Worm (Caenorhabditis elegans): ENCODE results near the gene F31F4.1.

The F31F4.1 gene

DNA sequence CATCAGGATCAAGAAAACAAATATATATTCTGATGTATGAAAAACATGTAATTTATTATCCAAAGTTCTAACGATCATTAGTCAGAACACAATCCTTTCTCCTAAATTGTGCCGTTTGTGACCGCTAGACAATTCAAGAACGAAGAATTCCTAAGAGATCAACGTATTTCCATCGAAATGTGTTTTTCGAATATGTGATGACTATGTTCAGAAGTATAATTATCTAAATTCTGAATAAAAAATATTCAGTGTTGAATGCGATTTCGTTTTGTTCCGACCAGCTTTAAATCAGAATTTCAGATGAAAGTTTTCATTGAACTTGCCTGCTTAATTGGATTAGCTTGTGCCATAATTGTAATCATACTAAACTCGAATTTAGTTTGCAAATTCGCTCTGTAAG is 18.4 kb downstream of the F31F4.1 start, which contains the start of gene srbc-37:
Gene srbc-37, plus strand, starts transcription at position 301 of the 400 bp plus-strand sequence.
- no peak for TF ChIP-seq ref-1 (GFP tag; conservative IDR thresholded peaks at IDR 0.05)
- no peak for TF ChIP-seq ztf-23 (GFP tag; IDR thresholded peaks at IDR 0.05)
- no peak for TF ChIP-seq klf-2 (GFP tag; conservative IDR thresholded peaks at IDR 0.05)
- TF ChIP-seq med-1 (GFP tag; optimal IDR thresholded peaks at IDR 0.05; ENCODE audit: insufficient read depth), result no peak
- TF ChIP-seq flt-1 (GFP tag; IDR thresholded peaks at IDR 0.05), result no peak

DNA sequence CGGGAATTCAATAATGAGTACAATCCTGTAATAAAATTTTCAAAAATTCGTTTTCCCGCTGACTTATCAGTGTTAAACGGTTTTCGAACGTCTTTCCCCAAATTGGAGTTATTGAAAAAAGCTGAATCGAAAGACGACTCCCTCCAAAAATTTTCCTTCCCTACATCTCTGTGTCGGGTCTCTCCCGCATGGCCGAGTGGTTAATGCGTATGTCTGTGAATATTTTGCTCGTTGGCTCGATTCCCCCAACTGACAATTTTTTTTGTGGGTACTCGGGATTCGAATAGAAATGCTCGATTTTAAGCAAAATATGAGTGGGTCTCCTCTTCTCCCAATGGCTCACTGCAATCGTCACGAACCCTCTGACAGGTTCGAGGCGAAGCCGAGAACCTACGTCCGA is 22.6 kb downstream of the F31F4.1 start:
- TF ChIP-seq flt-1 (GFP tag; IDR thresholded peaks at IDR 0.05) (peak; percentile 66; the same call in 1 of the 2 replicates), ref-1 (GFP tag; conservative IDR thresholded peaks at IDR 0.05) (peak; percentile 69), ztf-23 (GFP tag; IDR thresholded peaks at IDR 0.05) (peak; percentile 68; the same call in 1 of the 2 replicates)

DNA sequence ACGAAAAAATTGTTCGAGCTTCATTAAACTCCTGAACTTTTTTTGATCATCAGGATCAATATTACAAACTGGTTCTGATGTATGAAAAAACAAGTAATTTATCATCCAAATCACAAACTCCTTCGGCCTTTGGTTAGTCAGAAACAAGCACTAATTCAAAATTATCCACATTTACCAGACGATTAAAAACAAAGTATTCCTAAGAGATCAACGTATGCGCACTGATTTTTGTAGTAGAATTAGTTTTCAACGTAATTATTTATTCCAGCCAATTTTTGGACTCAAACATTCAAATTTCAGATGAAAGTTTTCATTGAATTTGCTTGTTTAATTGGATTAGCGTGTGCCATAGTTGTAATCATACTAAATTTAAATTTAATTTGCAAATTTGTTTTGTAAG is 23.1 kb downstream of the F31F4.1 start, which contains the start of gene srbc-38:
Gene srbc-38, plus strand, starts transcription at position 301 of the 400 bp plus-strand sequence.
- no peak for TF ChIP-seq ztf-29 (GFP tag; IDR thresholded peaks at IDR 0.05)
- TF ChIP-seq T22C8.4 (GFP tag; IDR thresholded peaks at IDR 0.05), result no peak
- no peak for TF ChIP-seq klf-2 (GFP tag; conservative IDR thresholded peaks at IDR 0.05)
- TF ChIP-seq flt-1 (GFP tag; IDR thresholded peaks at IDR 0.05), result no peak
- TF ChIP-seq ztf-23 (GFP tag; IDR thresholded peaks at IDR 0.05), result no peak
- no peak for TF ChIP-seq ref-1 (GFP tag; conservative IDR thresholded peaks at IDR 0.05)
- no peak for TF ChIP-seq med-1 (GFP tag; optimal IDR thresholded peaks at IDR 0.05; ENCODE audit: insufficient read depth)
- no peak for TF ChIP-seq cog-1 (tag; optimal IDR thresholded peaks at IDR 0.05)
- no peak for TF ChIP-seq tab-1 (GFP tag; IDR thresholded peaks at IDR 0.05)

DNA sequence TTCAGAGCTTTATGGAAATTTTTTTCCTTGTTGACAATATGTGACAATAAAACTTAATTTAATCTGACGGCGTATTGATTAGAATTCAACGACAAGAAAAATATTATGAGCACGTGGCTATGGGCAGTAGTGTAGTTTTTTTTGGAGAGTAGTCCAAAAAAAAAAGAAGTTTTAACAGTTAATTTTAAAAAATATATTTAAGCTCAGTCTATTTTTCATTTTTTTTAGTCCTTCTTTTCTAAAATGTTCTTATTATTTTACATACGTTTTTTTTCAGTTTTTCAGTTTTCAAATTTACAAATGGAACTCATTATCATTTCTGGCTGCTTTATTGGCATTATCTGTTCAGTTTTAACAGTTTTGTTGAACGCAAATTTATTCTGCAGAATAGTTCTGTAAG is 24.9 kb downstream of the F31F4.1 start, which contains the start of gene srbc-39:
Gene srbc-39, plus strand, starts transcription at position 301 of the 400 bp plus-strand sequence.
- TF ChIP-seq T22C8.4 (GFP tag; IDR thresholded peaks at IDR 0.05) (no peak), ref-1 (GFP tag; conservative IDR thresholded peaks at IDR 0.05) (no peak), ztf-23 (GFP tag; IDR thresholded peaks at IDR 0.05) (no peak), med-1 (GFP tag; optimal IDR thresholded peaks at IDR 0.05; ENCODE audit: insufficient read depth) (no peak), flt-1 (GFP tag; IDR thresholded peaks at IDR 0.05) (no peak), cog-1 (tag; optimal IDR thresholded peaks at IDR 0.05) (no peak), tab-1 (GFP tag; IDR thresholded peaks at IDR 0.05) (no peak), ztf-29 (GFP tag; IDR thresholded peaks at IDR 0.05) (no peak), klf-2 (GFP tag; conservative IDR thresholded peaks at IDR 0.05) (no peak)

DNA sequence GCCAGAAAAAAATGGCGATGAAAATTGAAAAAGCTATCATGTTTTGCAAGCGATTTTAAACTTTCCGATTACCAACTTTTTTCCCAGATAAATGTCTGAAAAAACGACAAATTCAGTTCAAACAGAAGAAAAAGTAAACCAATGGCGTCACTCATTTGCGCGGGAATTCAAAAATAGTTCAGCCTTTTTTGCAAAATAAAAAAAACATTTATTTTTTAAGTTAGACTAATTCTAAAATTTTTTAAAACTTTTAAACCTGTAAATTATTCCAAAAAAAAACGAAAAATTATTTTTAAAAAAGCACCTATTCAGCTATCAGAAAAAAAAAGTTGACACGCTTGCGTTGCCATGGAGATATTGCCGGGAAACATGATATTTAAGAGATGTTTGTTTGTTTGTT is 29.0 kb downstream of the F31F4.1 start, which contains the start of gene cyp-33C11:
Gene cyp-33C11, minus strand, starts transcription at position 101 of the 400 bp plus-strand sequence.
- no peak for TF ChIP-seq klf-2 (GFP tag; conservative IDR thresholded peaks at IDR 0.05)
- no peak for TF ChIP-seq cog-1 (tag; optimal IDR thresholded peaks at IDR 0.05)
- no peak for TF ChIP-seq ztf-29 (GFP tag; IDR thresholded peaks at IDR 0.05)
- no peak for TF ChIP-seq ztf-23 (GFP tag; IDR thresholded peaks at IDR 0.05)
- no peak for TF ChIP-seq T22C8.4 (GFP tag; IDR thresholded peaks at IDR 0.05)
- no peak for TF ChIP-seq ref-1 (GFP tag; conservative IDR thresholded peaks at IDR 0.05)
- TF ChIP-seq tab-1 (GFP tag; IDR thresholded peaks at IDR 0.05), result no peak
- TF ChIP-seq flt-1 (GFP tag; IDR thresholded peaks at IDR 0.05), result no peak
- no peak for TF ChIP-seq med-1 (GFP tag; optimal IDR thresholded peaks at IDR 0.05; ENCODE audit: insufficient read depth)

DNA sequence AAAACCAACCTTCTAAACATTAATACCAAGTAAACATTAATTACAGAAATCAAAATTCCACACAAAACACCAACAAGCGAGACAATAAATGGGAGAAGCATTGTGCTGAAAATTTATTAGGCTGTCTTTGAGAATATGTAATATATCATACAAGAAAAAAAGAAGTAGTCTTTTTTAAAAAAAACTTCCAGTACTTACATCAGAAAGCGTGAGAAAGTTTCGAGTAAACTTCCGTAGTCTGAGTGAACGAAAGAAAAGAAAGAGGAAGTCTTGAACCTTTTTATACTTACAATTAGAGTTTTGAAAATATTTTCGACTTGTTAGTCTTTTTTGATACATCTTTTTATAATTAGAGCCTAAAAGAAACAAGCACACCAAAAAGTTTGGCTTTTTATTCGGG is 35.9 kb downstream of the F31F4.1 start, which contains the start of gene srbc-40:
Gene srbc-40, minus strand, starts transcription at position 101 of the 400 bp plus-strand sequence.
- TF ChIP-seq ztf-23 (GFP tag; IDR thresholded peaks at IDR 0.05) (no peak), tab-1 (GFP tag; IDR thresholded peaks at IDR 0.05) (no peak), klf-2 (GFP tag; conservative IDR thresholded peaks at IDR 0.05) (no peak), flt-1 (GFP tag; IDR thresholded peaks at IDR 0.05) (no peak), ref-1 (GFP tag; conservative IDR thresholded peaks at IDR 0.05) (no peak), med-1 (GFP tag; optimal IDR thresholded peaks at IDR 0.05; ENCODE audit: insufficient read depth) (no peak), cog-1 (tag; optimal IDR thresholded peaks at IDR 0.05) (no peak), T22C8.4 (GFP tag; IDR thresholded peaks at IDR 0.05) (no peak), ztf-29 (GFP tag; IDR thresholded peaks at IDR 0.05) (no peak)

DNA sequence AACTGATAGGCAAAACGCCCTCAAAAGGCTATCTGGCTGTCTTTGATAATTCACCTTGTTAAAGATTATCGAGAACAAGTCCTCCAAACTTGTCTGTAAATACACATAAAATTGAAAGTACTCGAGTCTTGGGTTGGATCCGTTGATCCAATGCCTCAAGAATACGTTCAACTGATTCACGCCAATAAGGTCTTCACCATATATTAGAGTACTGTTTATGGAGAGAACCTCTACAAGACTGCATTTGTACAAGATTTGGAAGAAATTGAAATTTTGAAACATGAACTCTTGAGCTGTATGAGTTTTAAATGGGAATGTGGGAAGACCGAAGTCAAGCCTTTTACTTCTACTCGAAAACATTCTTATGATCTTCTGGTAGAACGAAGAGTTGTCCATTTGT is 39.0 kb downstream of the F31F4.1 start:
- TF ChIP-seq ztf-23 (GFP tag; IDR thresholded peaks at IDR 0.05) (no peak), klf-2 (GFP tag; conservative IDR thresholded peaks at IDR 0.05) (no peak), ref-1 (GFP tag; conservative IDR thresholded peaks at IDR 0.05) (no peak), med-1 (GFP tag; optimal IDR thresholded peaks at IDR 0.05; ENCODE audit: insufficient read depth) (no peak), ztf-29 (GFP tag; IDR thresholded peaks at IDR 0.05) (no peak), T22C8.4 (GFP tag; IDR thresholded peaks at IDR 0.05) (no peak), tab-1 (GFP tag; IDR thresholded peaks at IDR 0.05) (no peak), flt-1 (GFP tag; IDR thresholded peaks at IDR 0.05) (no peak), cog-1 (tag; optimal IDR thresholded peaks at IDR 0.05) (no peak)

DNA sequence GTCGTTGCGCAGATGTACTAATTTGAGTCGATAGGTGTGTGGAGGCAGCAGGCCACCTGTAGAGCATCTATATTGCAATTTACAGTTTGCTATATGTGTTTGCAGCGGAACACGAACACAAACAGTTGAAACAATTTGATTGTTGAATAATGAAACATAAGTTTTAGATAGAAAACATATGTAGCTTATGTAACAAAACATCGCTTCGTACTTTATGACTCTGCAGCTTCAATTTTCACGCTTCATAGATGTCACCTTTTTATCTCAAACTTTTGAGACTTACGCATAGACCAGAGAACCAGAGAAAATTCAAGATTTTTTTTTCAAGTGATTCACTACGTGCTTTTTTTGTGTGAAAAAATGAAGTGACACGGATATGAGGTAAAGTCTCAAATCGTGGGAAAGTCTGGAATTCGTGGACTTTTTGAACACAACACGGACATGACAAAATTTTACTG is 40.1 kb downstream of the F31F4.1 start, which contains the start of gene fbxb-72:
Gene fbxb-72, minus strand, starts transcription at position 58 of the 458 bp plus-strand sequence.
- TF ChIP-seq flt-1 (GFP tag; IDR thresholded peaks at IDR 0.05) (peak; percentile 51; the same call in 1 of the 2 replicates), ref-1 (GFP tag; conservative IDR thresholded peaks at IDR 0.05) (no peak)

DNA sequence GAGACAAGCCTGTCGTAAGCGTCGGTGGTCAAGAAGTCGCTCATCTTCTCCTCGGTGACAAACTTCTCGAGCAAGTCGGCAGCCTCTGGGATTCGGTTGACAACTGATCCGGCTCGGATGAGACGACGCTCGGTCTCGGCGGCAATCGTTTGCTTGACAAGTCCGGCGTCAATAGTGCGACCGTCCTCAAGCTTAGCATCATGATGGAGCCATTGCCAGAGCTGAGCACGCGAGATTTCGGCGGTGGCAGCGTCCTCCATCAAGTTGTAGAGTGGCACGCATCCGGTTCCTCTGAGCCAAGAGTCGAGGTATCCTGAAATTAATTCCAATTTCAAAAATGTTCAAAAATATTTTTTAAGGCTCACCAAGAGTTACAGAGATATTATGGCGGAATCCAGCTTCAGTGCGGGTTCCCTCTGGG is 40.6 kb downstream of the F31F4.1 start:
- TF ChIP-seq ztf-23 (GFP tag; IDR thresholded peaks at IDR 0.05), result no peak
- TF ChIP-seq cog-1 (tag; optimal IDR thresholded peaks at IDR 0.05), result no peak
- TF ChIP-seq med-1 (GFP tag; optimal IDR thresholded peaks at IDR 0.05; ENCODE audit: insufficient read depth), result no peak
- no peak for TF ChIP-seq T22C8.4 (GFP tag; IDR thresholded peaks at IDR 0.05)
- no peak for TF ChIP-seq ref-1 (GFP tag; conservative IDR thresholded peaks at IDR 0.05)
- TF ChIP-seq klf-2 (GFP tag; conservative IDR thresholded peaks at IDR 0.05), result no peak
- TF ChIP-seq tab-1 (GFP tag; IDR thresholded peaks at IDR 0.05), result no peak
- no peak for TF ChIP-seq flt-1 (GFP tag; IDR thresholded peaks at IDR 0.05)
- no peak for TF ChIP-seq ztf-29 (GFP tag; IDR thresholded peaks at IDR 0.05)
